Worm (Caenorhabditis elegans) whole organism, mixed stage, embryonic: Measurements from ENCODE around the gene prx-10.

ENCODE experiments used
- blmp-1 ChIP-seq: fragments of 150-350 bp; optimal IDR thresholded peaks from 2 replicates; lab custom pipeline; 2014; ENCODE audit warnings: missing biosample characterization, missing genetic modification characterization
- flh-1 ChIP-seq: fragments of 200-800 bp; sonication (Bioruptor generic); optimal IDR thresholded peaks from 2 replicates; lab custom pipeline; 2018; ENCODE audit warnings: mild to moderate bottlenecking, missing genetic modification characterization, moderate library complexity, missing compliant biosample characterization
- lin-13 ChIP-seq: fragments of 150-350 bp; optimal IDR thresholded peaks from 2 replicates; lab custom pipeline; 2014; ENCODE audit warnings: missing biosample characterization, missing genetic modification characterization
- lsy-2 ChIP-seq: fragments of 150-350 bp; optimal IDR thresholded peaks from 2 replicates; lab custom pipeline; 2014; ENCODE audit warnings: missing biosample characterization, missing genetic modification characterization
- mab-5 ChIP-seq: fragments of 150-350 bp; optimal IDR thresholded peaks from 2 replicates; lab custom pipeline; 2014; ENCODE audit warnings: missing biosample characterization, missing genetic modification characterization
- mep-1 ChIP-seq: fragments of 150-350 bp; optimal IDR thresholded peaks from 2 replicates; lab custom pipeline; 2017; ENCODE audit warnings: missing biosample characterization, missing genetic modification reagents, missing genetic modification characterization, inconsistent platforms
- mls-2 ChIP-seq: sonication (generic microtip); optimal IDR thresholded peaks from 2 replicates; lab custom pipeline; 2016; ENCODE audit warnings: mild to moderate bottlenecking, missing genetic modification characterization, moderate library complexity, missing compliant biosample characterization
- nhr-28 ChIP-seq: fragments of 150-350 bp; optimal IDR thresholded peaks from 2 replicates; lab custom pipeline; 2014; ENCODE audit warnings: missing biosample characterization, missing genetic modification characterization
- pha-4 ChIP-seq: fragments of 150-350 bp; optimal IDR thresholded peaks from 2 replicates; lab custom pipeline; 2018; ENCODE audit warnings: missing biosample characterization, missing genetic modification reagents, missing genetic modification characterization
- sem-2 ChIP-seq: fragments of 200-800 bp; sonication (Bioruptor generic); optimal IDR thresholded peaks from 2 replicates; lab custom pipeline; 2018; ENCODE audit warnings: mild to moderate bottlenecking, missing genetic modification characterization, missing compliant biosample characterization
- unc-62 ChIP-seq: fragments of 150-350 bp; optimal IDR thresholded peaks from 2 replicates; lab custom pipeline; 2014; ENCODE audit warnings: missing biosample characterization, missing genetic modification reagents, missing genetic modification characterization
- ztf-11 ChIP-seq: fragments of 150-350 bp; optimal IDR thresholded peaks from 2 replicates; lab custom pipeline; 2014; ENCODE audit warnings: missing biosample characterization, missing genetic modification characterization

DNA sequence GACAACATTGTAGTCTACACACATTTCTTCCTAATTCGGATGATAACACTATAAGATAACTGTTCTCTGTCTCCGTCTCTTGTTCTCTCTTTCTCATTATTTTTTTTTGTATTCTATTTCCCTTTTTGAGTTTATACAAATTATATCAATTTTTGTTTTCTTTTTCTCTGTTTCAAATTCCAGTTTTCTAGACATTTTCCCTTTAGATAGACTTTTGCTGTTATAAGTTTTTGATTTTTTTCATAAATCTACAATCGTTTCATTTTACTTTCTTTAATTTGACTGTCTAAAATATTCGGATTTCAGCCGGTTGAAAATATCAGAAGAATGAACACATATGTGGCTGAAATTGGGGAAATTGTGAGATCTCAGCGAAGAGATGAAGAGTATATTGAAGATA is at the start of gene prx-10:
- TF ChIP-seq lin-13 (tag; lab: Kevin White, UChicago) = no peak
- no peak for TF ChIP-seq mls-2 (tag; lab: Kevin White, UChicago)
- no peak for TF ChIP-seq unc-62 (GFP tag; lab: Kevin White, UChicago)
- TF ChIP-seq blmp-1 (tag; lab: Kevin White, UChicago) = no peak
- TF ChIP-seq mab-5 = no peak
- TF ChIP-seq mep-1 = no peak
- TF ChIP-seq nhr-28 (tag; lab: Kevin White, UChicago) = no peak
- TF ChIP-seq sem-2 (GFP tag; lab: Kevin White, UChicago) = no peak
- TF ChIP-seq pha-4 (tag; lab: Kevin White, UChicago) = no peak
- no peak for TF ChIP-seq flh-1 (GFP tag; lab: Kevin White, UChicago)
- TF ChIP-seq lsy-2 = no peak
- TF ChIP-seq ztf-11 (tag; lab: Kevin White, UChicago) = no peak
